Fruit fly (Drosophila melanogaster) whole organism, embryonic: ENCODE data around the gene CG6443.
A peak's percentile ranks its signal among the peaks of the same experiment; 100 is the strongest.

Experiments used
- CG10543 ChIP-seq: fragments of 200-800 bp; sonication (Bioruptor generic); optimal IDR thresholded peaks from 3 replicates; lab custom pipeline; 2017; ENCODE audit warnings: missing biosample characterization, mild to moderate bottlenecking, missing genetic modification characterization, moderate library complexity
- CG10565 ChIP-seq: fragments of 200-800 bp; sonication (Bioruptor generic); optimal IDR thresholded peaks from 3 replicates; lab custom pipeline; 2016; ENCODE audit warnings: missing biosample characterization, mild to moderate bottlenecking, missing genetic modification characterization
- CG11560 ChIP-seq: fragments of 200-800 bp; sonication (Bioruptor generic); IDR thresholded peaks from 3 replicates; pipeline ENCODE4 v1.3.6; 2022; ENCODE audit warnings: missing biosample characterization, missing genetic modification characterization
- CG12769 ChIP-seq: fragments of 200-800 bp; sonication (Bioruptor generic); optimal IDR thresholded peaks from 2 replicates; lab custom pipeline; 2019; ENCODE audit warnings: missing biosample characterization, mild to moderate bottlenecking, missing genetic modification characterization, moderate library complexity
- CG12942 ChIP-seq: fragments of 200-800 bp; sonication (Bioruptor generic); optimal IDR thresholded peaks from 3 replicates; lab custom pipeline; 2016; ENCODE audit warnings: missing biosample characterization, missing genetic modification characterization
- CG13894 ChIP-seq: fragments of 200-800 bp; sonication (Bioruptor generic); optimal IDR thresholded peaks from 3 replicates; lab custom pipeline; 2018; ENCODE audit warnings: missing biosample characterization, mild to moderate bottlenecking, missing genetic modification characterization, moderate library complexity
- CG14710 ChIP-seq: fragments of 200-800 bp; sonication (Bioruptor generic); optimal IDR thresholded peaks from 3 replicates; lab custom pipeline; 2019; ENCODE audit warnings: missing biosample characterization, mild to moderate bottlenecking, missing genetic modification characterization, moderate library complexity
- CG17568 ChIP-seq: fragments of 200-800 bp; sonication (Bioruptor generic); optimal IDR thresholded peaks from 2 replicates; lab custom pipeline; 2018; ENCODE audit warnings: missing biosample characterization, mild to moderate bottlenecking, missing genetic modification characterization, moderate library complexity
- CG32767 ChIP-seq: fragments of 200-800 bp; sonication (Bioruptor generic); IDR thresholded peaks from 2 replicates; pipeline ENCODE4 v1.3.6; 2022; ENCODE audit warnings: missing biosample characterization, missing genetic modification characterization
- CG3407 ChIP-seq: fragments of 200-800 bp; sonication (Bioruptor generic); optimal IDR thresholded peaks from 2 replicates; lab custom pipeline; 2018; ENCODE audit warnings: missing biosample characterization, mild to moderate bottlenecking, missing genetic modification characterization
- CG34422 ChIP-seq: fragments of 200-800 bp; sonication (Bioruptor generic); IDR thresholded peaks from 3 replicates; pipeline ENCODE4 v1.3.6; 2022; ENCODE audit warnings: missing biosample characterization, missing genetic modification characterization
- CG3995 ChIP-seq: fragments of 200-800 bp; sonication (Bioruptor generic); optimal IDR thresholded peaks from 3 replicates; lab custom pipeline; 2016; ENCODE audit warnings: missing biosample characterization, missing genetic modification characterization
- CG4282 ChIP-seq: fragments of 200-800 bp; sonication (Bioruptor generic); optimal IDR thresholded peaks from 2 replicates; lab custom pipeline; 2016; ENCODE audit warnings: missing biosample characterization, missing genetic modification characterization
- CG43689 ChIP-seq: fragments of 200-800 bp; sonication (Bioruptor generic); IDR thresholded peaks from 2 replicates; pipeline ENCODE4 v1.3.6; 2022; ENCODE audit warnings: missing biosample characterization, missing genetic modification characterization
- CG4707 ChIP-seq: fragments of 200-800 bp; sonication (Bioruptor generic); optimal IDR thresholded peaks from 2 replicates; lab custom pipeline; 2018; ENCODE audit warnings: missing biosample characterization, mild to moderate bottlenecking, missing genetic modification characterization, moderate library complexity
- CG6254 ChIP-seq: fragments of 200-800 bp; sonication (Bioruptor generic); optimal IDR thresholded peaks from 3 replicates; lab custom pipeline; 2017; ENCODE audit warnings: mild to moderate bottlenecking, missing biosample characterization, missing genetic modification reagents, missing genetic modification characterization
- CG6813 ChIP-seq: fragments of 200-800 bp; sonication (Bioruptor generic); optimal IDR thresholded peaks from 2 replicates; lab custom pipeline; 2017; ENCODE audit warnings: missing biosample characterization, missing genetic modification characterization, mild to moderate bottlenecking, moderate library complexity, missing genetic modification reagents
- CG6854 ChIP-seq: fragments of 200-800 bp; sonication (Bioruptor generic); optimal IDR thresholded peaks from 3 replicates; lab custom pipeline; 2017; ENCODE audit warnings: missing biosample characterization, mild to moderate bottlenecking, missing genetic modification characterization
- CG8290 ChIP-seq, 3 experiments: fragments of 200-800 bp; sonication (Bioruptor generic); optimal IDR thresholded peaks; 2 replicates each; lab custom pipeline; 2016 to 2019; ENCODE audit warnings: missing biosample characterization in 3 of 3, missing genetic modification characterization in 3 of 3, mild to moderate bottlenecking in 2 of 3, moderate library complexity in 1 of 3
- CG8478 ChIP-seq: fragments of >200 bp; optimal IDR thresholded peaks from 2 replicates; lab custom pipeline; 2018
- CG8765 ChIP-seq: fragments of 200-800 bp; sonication (Bioruptor generic); IDR thresholded peaks from 2 replicates; pipeline ENCODE4 v1.3.6; 2022; ENCODE audit warnings: missing biosample characterization, missing genetic modification characterization
- Fer3 ChIP-seq: fragments of 200-800 bp; sonication (Bioruptor generic); optimal IDR thresholded peaks from 2 replicates; lab custom pipeline; 2018; ENCODE audit warnings: missing biosample characterization, mild to moderate bottlenecking, missing genetic modification characterization, moderate library complexity
- HLH3B ChIP-seq: fragments of 200-800 bp; sonication (Bioruptor generic); IDR thresholded peaks from 2 replicates; pipeline ENCODE4 v1.3.6; 2022; ENCODE audit warnings: missing biosample characterization, missing genetic modification characterization
- Hmr ChIP-seq: fragments of 200-800 bp; sonication (Bioruptor generic); optimal IDR thresholded peaks from 3 replicates; lab custom pipeline; 2017; ENCODE audit warnings: mild to moderate bottlenecking, missing biosample characterization, missing genetic modification reagents, missing genetic modification characterization
- Jarid2 ChIP-seq: fragments of 200-800 bp; sonication (Bioruptor generic); optimal IDR thresholded peaks from 3 replicates; lab custom pipeline; 2017; ENCODE audit warnings: mild to moderate bottlenecking, missing biosample characterization, missing genetic modification reagents, missing genetic modification characterization
- MBD-R2 ChIP-seq: fragments of 200-800 bp; sonication (Bioruptor generic); IDR thresholded peaks from 2 replicates; pipeline ENCODE4 v1.3.6; 2022; ENCODE audit warnings: missing biosample characterization, missing genetic modification characterization
- PHDP ChIP-seq: fragments of 200-800 bp; sonication (Bioruptor generic); optimal IDR thresholded peaks from 3 replicates; lab custom pipeline; 2018; ENCODE audit warnings: missing biosample characterization, mild to moderate bottlenecking, missing genetic modification characterization, moderate library complexity
- YL-1 ChIP-seq: fragments of 200-800 bp; sonication (Bioruptor generic); optimal IDR thresholded peaks from 3 replicates; lab custom pipeline; 2017; ENCODE audit warnings: missing biosample characterization, mild to moderate bottlenecking, missing genetic modification characterization
- amos ChIP-seq: fragments of 200-800 bp; sonication (Bioruptor generic); IDR thresholded peaks from 2 replicates; pipeline ENCODE4 v1.3.6; 2022; ENCODE audit warnings: missing biosample characterization, missing genetic modification characterization; ENCODE audit not compliant: partially characterized antibody
- ase ChIP-seq: fragments of 200-800 bp; sonication (Bioruptor generic); IDR thresholded peaks from 3 replicates; pipeline ENCODE4 v1.3.6; 2022; ENCODE audit warnings: missing biosample characterization, missing genetic modification characterization
- ato ChIP-seq: fragments of 200-800 bp; sonication (Bioruptor generic); IDR thresholded peaks from 2 replicates; pipeline ENCODE4 v1.3.6; 2022; ENCODE audit warnings: missing biosample characterization, missing genetic modification characterization; ENCODE audit not compliant: partially characterized antibody
- chif ChIP-seq, 2 experiments: fragments of 200-800 bp; sonication (Bioruptor generic); optimal IDR thresholded peaks; 3 replicates each; lab custom pipeline; 2016; ENCODE audit warnings: missing biosample characterization in 2 of 2, missing genetic modification characterization in 2 of 2
- crp ChIP-seq, 2 experiments: fragments of 200-800 bp; sonication (Bioruptor generic); optimal IDR thresholded peaks; 2 replicates in 1 of 2; 3 replicates in 1 of 2; lab custom pipeline; 2017; ENCODE audit warnings: missing biosample characterization in 2 of 2, missing genetic modification characterization in 2 of 2, mild to moderate bottlenecking in 1 of 2, moderate library complexity in 1 of 2
- dm ChIP-seq: fragments of 200-800 bp; sonication (Bioruptor generic); optimal IDR thresholded peaks from 3 replicates; lab custom pipeline; 2016; ENCODE audit warnings: missing biosample characterization, missing genetic modification characterization
- fru ChIP-seq: fragments of >200 bp; optimal IDR thresholded peaks from 2 replicates; lab custom pipeline; 2017
- insv ChIP-seq, 2 experiments: fragments of 200-800 bp; sonication (Bioruptor generic); optimal IDR thresholded peaks; 3 replicates each; lab custom pipeline; 2016 to 2018; ENCODE audit warnings: missing biosample characterization in 2 of 2, missing genetic modification characterization in 2 of 2
- ken ChIP-seq: fragments of 200-800 bp; sonication (Bioruptor generic); IDR thresholded peaks from 3 replicates; pipeline ENCODE4 v1.3.6; 2022; ENCODE audit warnings: missing biosample characterization, missing genetic modification characterization
- nau ChIP-seq: fragments of 200-800 bp; sonication (Bioruptor generic); optimal IDR thresholded peaks from 3 replicates; lab custom pipeline; 2017; ENCODE audit warnings: missing biosample characterization, mild to moderate bottlenecking, missing genetic modification characterization, missing genetic modification reagents
- nerfin-1 ChIP-seq: fragments of 200-800 bp; sonication (Bioruptor generic); optimal IDR thresholded peaks from 3 replicates; lab custom pipeline; 2019; ENCODE audit warnings: missing biosample characterization, mild to moderate bottlenecking, missing genetic modification characterization, moderate library complexity
- nerfin-2 ChIP-seq: fragments of 200-800 bp; sonication (Bioruptor generic); IDR thresholded peaks from 2 replicates; pipeline ENCODE4 v1.3.6; 2022; ENCODE audit warnings: missing biosample characterization, missing genetic modification characterization; ENCODE audit not compliant: partially characterized antibody
- oc ChIP-seq: fragments of 200-800 bp; sonication (Bioruptor generic); optimal IDR thresholded peaks from 2 replicates; lab custom pipeline; 2018; ENCODE audit warnings: missing biosample characterization, mild to moderate bottlenecking, missing genetic modification characterization, moderate library complexity
- p53 ChIP-seq: fragments of 200-800 bp; sonication (Bioruptor generic); optimal IDR thresholded peaks from 2 replicates; lab custom pipeline; 2016; ENCODE audit warnings: missing biosample characterization, missing genetic modification characterization
- pho ChIP-seq: fragments of 200-800 bp; sonication (Bioruptor generic); optimal IDR thresholded peaks from 2 replicates; lab custom pipeline; 2016; ENCODE audit warnings: missing biosample characterization, missing genetic modification characterization
- rib ChIP-seq: fragments of 200-800 bp; sonication (Bioruptor generic); IDR thresholded peaks from 2 replicates; pipeline ENCODE4 v1.3.6; 2022; ENCODE audit warnings: missing biosample characterization, missing genetic modification characterization
- slp2 ChIP-seq: fragments of 200-800 bp; sonication (Bioruptor generic); optimal IDR thresholded peaks from 2 replicates; lab custom pipeline; 2016; ENCODE audit warnings: missing biosample characterization, missing genetic modification characterization
- tin ChIP-seq: fragments of 200-800 bp; sonication (Bioruptor generic); optimal IDR thresholded peaks from 3 replicates; lab custom pipeline; 2016; ENCODE audit warnings: missing biosample characterization, missing genetic modification characterization
- tll ChIP-seq, 2 experiments: fragments of 200-800 bp in 1 of 2; fragments of >200 bp in 1 of 2; sonication (Bioruptor generic) in 1 of 2; optimal IDR thresholded peaks; 2 replicates each; lab custom pipeline; 2017 to 2019; ENCODE audit warnings: missing biosample characterization in 2 of 2, missing genetic modification characterization in 2 of 2, mild to moderate bottlenecking in 1 of 2, moderate library complexity in 1 of 2
- tup ChIP-seq: fragments of 200-800 bp; sonication (Bioruptor generic); optimal IDR thresholded peaks from 2 replicates; lab custom pipeline; 2016; ENCODE audit warnings: missing biosample characterization, mild to moderate bottlenecking, missing genetic modification characterization, moderate library complexity
- vnd ChIP-seq: fragments of 200-800 bp; sonication (Bioruptor generic); IDR thresholded peaks from 3 replicates; pipeline ENCODE4 v1.3.6; 2022; ENCODE audit warnings: missing biosample characterization, missing genetic modification characterization; ENCODE audit not compliant: partially characterized antibody
- yki ChIP-seq: fragments of >200 bp; optimal IDR thresholded peaks from 3 replicates; lab custom pipeline; 2018
- zfh1 ChIP-seq: fragments of 200-800 bp; sonication (Bioruptor generic); IDR thresholded peaks from 3 replicates; pipeline ENCODE4 v1.3.6; 2022; ENCODE audit warnings: missing biosample characterization, missing genetic modification characterization

Gene CG6443

DNA sequence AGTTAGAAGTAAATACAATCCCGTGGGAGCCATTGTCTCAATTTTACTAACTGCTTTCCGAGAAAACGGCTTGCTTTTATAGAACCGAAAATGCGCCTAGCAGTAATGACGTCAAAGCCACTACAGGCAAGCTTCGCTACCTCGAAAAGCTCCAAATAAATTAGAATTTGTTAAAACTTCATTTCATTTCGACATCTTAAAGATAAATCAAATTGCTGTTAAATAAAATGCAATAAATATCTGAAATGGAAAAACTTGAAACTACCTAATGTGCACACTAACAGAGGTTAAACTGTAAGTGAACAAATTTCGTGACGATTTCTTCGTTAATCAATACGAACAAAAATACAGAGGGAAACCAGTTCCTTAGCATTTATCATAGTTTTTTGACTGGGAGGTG lies 30.8 kb upstream of the CG6443 start, which contains the start of gene CG7300 (continued):
- TF ChIP-seq nerfin-1 (tag; lab: Kevin White, UChicago) (no peak), MBD-R2 (GFP tag; lab: Robert Waterston, UW) (no peak), tin (GFP tag; lab: Kevin White, UChicago) (peak; percentile 50), CG6854 (no peak), Fer3 (tag; lab: Kevin White, UChicago) (peak; percentile 62), nau (GFP tag; lab: Kevin White, UChicago) (no peak), CG6813 (GFP tag; lab: Kevin White, UChicago) (peak; percentile 8), p53 (GFP tag; lab: Kevin White, UChicago) (no peak), CG8478 (lab: Kevin White, UChicago) (no peak), CG10543 (GFP tag; lab: Kevin White, UChicago) (no peak), ken (GFP tag; lab: Robert Waterston, UW) (no peak), rib (no peak), CG14710 (tag; lab: Kevin White, UChicago) (peak; percentile 8), CG43689 (GFP tag; lab: Robert Waterston, UW) (no peak), YL-1 (GFP tag; lab: Kevin White, UChicago) (no peak), Hmr (GFP tag; lab: Kevin White, UChicago) (peak; percentile 49), CG13894 (no peak), HLH3B (no peak), nerfin-2 (no peak), CG3407 (GFP tag; lab: Kevin White, UChicago) (no peak), CG12942 (GFP tag; lab: Kevin White, UChicago) (peak; percentile 12), ato (GFP tag; lab: Robert Waterston, UW) (no peak), pho (GFP tag; lab: Kevin White, UChicago) (peak; percentile 36), CG6254 (GFP tag; lab: Kevin White, UChicago) (peak; percentile 9), CG4707 (GFP tag; lab: Kevin White, UChicago) (no peak), CG32767 (GFP tag; lab: Robert Waterston, UW) (no peak), CG34422 (GFP tag; lab: Robert Waterston, UW) (no peak), tll (GFP tag; optimal IDR thresholded peaks at IDR 0.05; lab: Kevin White, UChicago) (no peak), amos (GFP tag; lab: Robert Waterston, UW) (no peak), CG17568 (no peak), dm (GFP tag; lab: Kevin White, UChicago) (no peak), CG11560 (no peak), ase (peak; percentile 33; the same call in 1 of the 3 replicates), CG4282 (GFP tag; lab: Kevin White, UChicago) (no peak), PHDP (tag; lab: Kevin White, UChicago) (peak; percentile 65), Jarid2 (no peak), chif (GFP tag; optimal IDR thresholded peaks at IDR 0.05; lab: Kevin White, UChicago) (peak; percentile 26 to 40), CG8290 (GFP tag; optimal IDR thresholded peaks at IDR 0.05; lab: Kevin White, UChicago) (no peak), CG8290 (tag; optimal IDR thresholded peaks at IDR 0.05; lab: Kevin White, UChicago) (no peak), vnd (no peak), tup (GFP tag; lab: Kevin White, UChicago) (no peak), crp (GFP tag; optimal IDR thresholded peaks at IDR 0.05; lab: Kevin White, UChicago) (no peak), slp2 (no peak), insv (GFP tag; optimal IDR thresholded peaks at IDR 0.05; lab: Kevin White, UChicago) (no peak), CG12769 (tag; lab: Kevin White, UChicago) (peak; percentile 53), CG10565 (no peak), yki (lab: Kevin White, UChicago) (no peak), zfh1 (GFP tag; lab: Robert Waterston, UW) (peak; percentile 50; the same call in 2 of the 3 replicates), fru (no peak), oc (tag; lab: Kevin White, UChicago) (peak; percentile 39), CG3995 (GFP tag; lab: Kevin White, UChicago) (no peak), CG8765 (GFP tag; lab: Robert Waterston, UW) (no peak)
